Worm (Caenorhabditis elegans): ENCODE measurements around the gene clec-263.

DNA sequence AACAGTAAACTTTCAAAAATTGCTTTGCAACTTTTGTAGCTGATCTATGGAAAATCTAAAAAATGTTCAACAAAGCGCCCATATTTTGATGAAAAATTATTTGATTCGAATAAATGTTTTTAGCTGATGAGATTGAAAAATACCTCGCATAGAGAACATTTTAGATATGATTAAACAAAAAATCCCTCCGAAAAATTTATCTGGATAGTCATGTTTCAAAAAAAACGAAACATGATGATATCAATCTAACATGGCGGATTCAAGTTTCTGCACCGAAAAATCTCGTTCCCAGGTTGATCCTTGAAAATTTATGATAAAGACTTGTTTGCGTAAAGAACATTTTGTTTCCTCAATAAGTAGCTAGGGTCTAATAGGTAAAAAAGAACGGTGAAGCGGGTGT, 34.3 kb downstream of the clec-263 start, which contains the start of gene ttr-12:
- TF ChIP-seq rnt-1 (tag; optimal IDR thresholded peaks at IDR 0.05) (no peak), ama-1 (optimal IDR thresholded peaks at IDR 0.05) (no peak), eyg-1 (tag; optimal IDR thresholded peaks at IDR 0.05) (no peak), ceh-24 (tag; optimal IDR thresholded peaks at IDR 0.05) (no peak), hlh-15 (tag; optimal IDR thresholded peaks at IDR 0.05) (no peak), pha-4 (tag; optimal IDR thresholded peaks at IDR 0.05) (no peak), pqm-1 (tag; optimal IDR thresholded peaks at IDR 0.05) (no peak), F13H6.1 (tag; optimal IDR thresholded peaks at IDR 0.05) (no peak), ceh-2 (tag; optimal IDR thresholded peaks at IDR 0.05) (no peak), fax-1 (tag; optimal IDR thresholded peaks at IDR 0.05) (no peak), ceh-18 (tag; optimal IDR thresholded peaks at IDR 0.05) (no peak), fkh-10 (GFP tag; optimal IDR thresholded peaks at IDR 0.05) (no peak)

Data from whole organism, late embryonic.